Fruit fly (Drosophila melanogaster) whole organism, embryonic: Measurements from ENCODE around the gene ArfGAP1.

Source experiments
- CG10565 ChIP-seq: fragments of 200-800 bp; sonication (Bioruptor generic); optimal IDR thresholded peaks from 3 replicates; lab custom pipeline; 2016; ENCODE audit warnings: missing biosample characterization, mild to moderate bottlenecking, missing genetic modification characterization
- CG11456 ChIP-seq: fragments of 200-800 bp; sonication (Bioruptor generic); IDR thresholded peaks from 3 replicates; pipeline ENCODE4 v1.3.6; 2022; ENCODE audit warnings: missing biosample characterization, missing genetic modification characterization
- CG12299 ChIP-seq: fragments of 200-800 bp; sonication (Bioruptor generic); optimal IDR thresholded peaks from 2 replicates; lab custom pipeline; 2018; ENCODE audit warnings: missing biosample characterization, mild to moderate bottlenecking, missing genetic modification characterization
- CG14050 ChIP-seq: fragments of 200-800 bp; sonication (Bioruptor generic); IDR thresholded peaks from 3 replicates; pipeline ENCODE4 v1.3.6; 2022; ENCODE audit warnings: missing biosample characterization, missing genetic modification characterization
- CG15011 ChIP-seq: fragments of 200-800 bp; sonication (Bioruptor generic); optimal IDR thresholded peaks from 3 replicates; lab custom pipeline; 2018; ENCODE audit warnings: missing biosample characterization, mild to moderate bottlenecking, missing genetic modification characterization
- CG1792 ChIP-seq: fragments of 200-800 bp; sonication (Bioruptor generic); optimal IDR thresholded peaks from 2 replicates; lab custom pipeline; 2016; ENCODE audit warnings: missing biosample characterization, missing genetic modification characterization
- CG30020 ChIP-seq: fragments of 200-800 bp; optimal IDR thresholded peaks from 2 replicates; lab custom pipeline; 2019; ENCODE audit warnings: missing biosample characterization, mild to moderate bottlenecking, missing genetic modification characterization, moderate library complexity
- CG30431 ChIP-seq: fragments of 200-800 bp; sonication (Bioruptor generic); optimal IDR thresholded peaks from 2 replicates; lab custom pipeline; 2017; ENCODE audit warnings: missing biosample characterization, missing genetic modification characterization
- CG3065 ChIP-seq: fragments of 200-800 bp; sonication (Bioruptor generic); optimal IDR thresholded peaks from 2 replicates; lab custom pipeline; 2016; ENCODE audit warnings: missing biosample characterization, missing genetic modification characterization
- CG33213 ChIP-seq: fragments of 200-800 bp; sonication (Bioruptor generic); optimal IDR thresholded peaks from 3 replicates; lab custom pipeline; 2016; ENCODE audit warnings: missing biosample characterization, missing genetic modification characterization
- CG4360 ChIP-seq: fragments of 200-800 bp; sonication (Bioruptor generic); IDR thresholded peaks from 2 replicates; pipeline ENCODE4 v1.3.6; 2022; ENCODE audit warnings: missing biosample characterization, missing genetic modification characterization
- CG4854 ChIP-seq: fragments of 200-800 bp; sonication (Bioruptor generic); optimal IDR thresholded peaks from 2 replicates; lab custom pipeline; 2016; ENCODE audit warnings: missing biosample characterization, missing genetic modification characterization, inconsistent platforms
- CG7357 ChIP-seq: fragments of 200-800 bp; sonication (Bioruptor generic); IDR thresholded peaks from 3 replicates; pipeline ENCODE4 v1.3.6; 2022; ENCODE audit warnings: missing biosample characterization, missing genetic modification characterization
- CG7786 ChIP-seq: fragments of 200-800 bp; sonication (Bioruptor generic); optimal IDR thresholded peaks from 2 replicates; lab custom pipeline; 2016; ENCODE audit warnings: missing biosample characterization, missing genetic modification characterization
- CG7963 ChIP-seq: fragments of 200-800 bp; sonication (Bioruptor generic); IDR thresholded peaks from 3 replicates; pipeline ENCODE4 v1.3.6; 2022; ENCODE audit warnings: missing biosample characterization, missing genetic modification characterization; ENCODE audit not compliant: partially characterized antibody
- CG9437 ChIP-seq: fragments of 200-800 bp; sonication (Bioruptor generic); optimal IDR thresholded peaks from 2 replicates; lab custom pipeline; 2018; ENCODE audit warnings: missing biosample characterization, mild to moderate bottlenecking, missing genetic modification characterization
- CG9609 ChIP-seq: fragments of 200-800 bp; sonication (Bioruptor generic); optimal IDR thresholded peaks from 3 replicates; lab custom pipeline; 2016; ENCODE audit warnings: missing biosample characterization, missing genetic modification characterization
- Chrac-16 ChIP-seq: fragments of 200-800 bp; sonication (Bioruptor generic); optimal IDR thresholded peaks from 3 replicates; lab custom pipeline; 2016; ENCODE audit warnings: missing biosample characterization, missing genetic modification characterization
- Dp ChIP-seq: fragments of 200-800 bp; sonication (Bioruptor generic); optimal IDR thresholded peaks from 2 replicates; lab custom pipeline; 2018; ENCODE audit warnings: missing biosample characterization, mild to moderate bottlenecking, missing genetic modification characterization, moderate library complexity
- ERR ChIP-seq: fragments of 200-800 bp; sonication (Bioruptor generic); optimal IDR thresholded peaks from 2 replicates; lab custom pipeline; 2016; ENCODE audit warnings: missing biosample characterization, missing genetic modification characterization
- GATAe ChIP-seq: fragments of 200-800 bp; sonication (Bioruptor generic); conservative IDR thresholded peaks from 2 replicates; pipeline ENCODE4 v1.3.6; 2022; ENCODE audit warnings: missing biosample characterization, missing genetic modification characterization
- H15 ChIP-seq: fragments of 200-800 bp; sonication (Bioruptor generic); IDR thresholded peaks from 3 replicates; pipeline ENCODE4 v1.3.6; 2022; ENCODE audit warnings: missing biosample characterization, missing genetic modification characterization
- Lpt ChIP-seq: fragments of >200 bp; optimal IDR thresholded peaks from 2 replicates; lab custom pipeline; 2018; ENCODE audit warnings: missing biosample characterization, missing genetic modification characterization
- Mad ChIP-seq: fragments of 200-800 bp; sonication (Bioruptor generic); optimal IDR thresholded peaks from 2 replicates; lab custom pipeline; 2016; ENCODE audit warnings: missing biosample characterization, missing genetic modification characterization
- Meics ChIP-seq: fragments of 200-800 bp; sonication (Bioruptor generic); optimal IDR thresholded peaks from 2 replicates; lab custom pipeline; 2017; ENCODE audit warnings: missing biosample characterization, mild to moderate bottlenecking, missing genetic modification characterization
- PHDP ChIP-seq: fragments of 200-800 bp; sonication (Bioruptor generic); optimal IDR thresholded peaks from 3 replicates; lab custom pipeline; 2018; ENCODE audit warnings: missing biosample characterization, mild to moderate bottlenecking, missing genetic modification characterization, moderate library complexity
- Spps ChIP-seq: fragments of 200-800 bp; sonication (Bioruptor generic); optimal IDR thresholded peaks from 2 replicates; lab custom pipeline; 2018; ENCODE audit warnings: missing biosample characterization, mild to moderate bottlenecking, missing genetic modification characterization
- abd-A ChIP-seq: fragments of 200-800 bp; sonication (Bioruptor generic); optimal IDR thresholded peaks from 3 replicates; lab custom pipeline; 2019; ENCODE audit warnings: missing biosample characterization, mild to moderate bottlenecking, missing genetic modification characterization, moderate library complexity
- ac ChIP-seq: fragments of 200-800 bp; sonication (Bioruptor generic); optimal IDR thresholded peaks from 3 replicates; lab custom pipeline; 2017; ENCODE audit warnings: missing biosample characterization, mild to moderate bottlenecking, missing genetic modification characterization
- ash1 ChIP-seq: fragments of 200-800 bp; sonication (Bioruptor generic); optimal IDR thresholded peaks from 2 replicates; lab custom pipeline; 2018; ENCODE audit warnings: missing biosample characterization, mild to moderate bottlenecking, missing genetic modification characterization
- ato ChIP-seq: fragments of 200-800 bp; sonication (Bioruptor generic); IDR thresholded peaks from 2 replicates; pipeline ENCODE4 v1.3.6; 2022; ENCODE audit warnings: missing biosample characterization, missing genetic modification characterization; ENCODE audit not compliant: partially characterized antibody
- caup ChIP-seq: fragments of 200-800 bp; sonication (Bioruptor generic); optimal IDR thresholded peaks from 3 replicates; lab custom pipeline; 2017; ENCODE audit warnings: missing biosample characterization, mild to moderate bottlenecking, missing genetic modification characterization, moderate library complexity; ENCODE audit not compliant: severe bottlenecking
- chinmo ChIP-seq: fragments of 200-800 bp; sonication (Bioruptor generic); IDR thresholded peaks from 4 replicates; pipeline ENCODE4 v1.3.6; 2022; ENCODE audit warnings: missing biosample characterization, missing genetic modification characterization; ENCODE audit not compliant: partially characterized antibody
- ems ChIP-seq: fragments of 200-800 bp; sonication (Bioruptor generic); optimal IDR thresholded peaks from 3 replicates; lab custom pipeline; 2016; ENCODE audit warnings: missing biosample characterization, missing genetic modification characterization
- fd96Cb ChIP-seq: fragments of 200-800 bp; sonication (Bioruptor generic); optimal IDR thresholded peaks from 2 replicates; lab custom pipeline; 2018; ENCODE audit warnings: missing biosample characterization, mild to moderate bottlenecking, missing genetic modification characterization, moderate library complexity
- hkb ChIP-seq, 2 experiments: fragments of 200-800 bp in 1 of 2; fragments of >200 bp in 1 of 2; sonication (Bioruptor generic) in 1 of 2; IDR thresholded peaks in 1 of 2; optimal IDR thresholded peaks in 1 of 2; 2 replicates each; pipeline versions ENCODE4 v1.3.6 to Lab custom; 2017 to 2022; ENCODE audit warnings: missing biosample characterization in 1 of 2, missing genetic modification characterization in 1 of 2
- nerfin-2 ChIP-seq: fragments of 200-800 bp; sonication (Bioruptor generic); IDR thresholded peaks from 2 replicates; pipeline ENCODE4 v1.3.6; 2022; ENCODE audit warnings: missing biosample characterization, missing genetic modification characterization; ENCODE audit not compliant: partially characterized antibody
- pan ChIP-seq, 4 experiments: fragments of >200 bp in 3 of 4; fragments of 200-800 bp in 1 of 4; sonication (Bioruptor generic) in 1 of 4; optimal IDR thresholded peaks in 3 of 4; IDR thresholded peaks in 1 of 4; 2 replicates each; pipeline versions ENCODE4 v1.3.6 to Lab custom; 2017 to 2022; ENCODE audit warnings: missing biosample characterization in 2 of 4, missing genetic modification characterization in 2 of 4, mixed read lengths in 1 of 4
- ranshi ChIP-seq: fragments of 200-800 bp; sonication (Bioruptor generic); IDR thresholded peaks from 2 replicates; pipeline ENCODE4 v1.3.6; 2022; ENCODE audit warnings: missing biosample characterization, missing genetic modification characterization
- sc ChIP-seq, 3 experiments: fragments of >200 bp in 2 of 3; fragments of 200-800 bp in 1 of 3; sonication (Bioruptor generic) in 1 of 3; optimal IDR thresholded peaks; 2 replicates in 2 of 3; 3 replicates in 1 of 3; lab custom pipeline; 2017; ENCODE audit warnings: mild to moderate bottlenecking in 1 of 3, missing biosample characterization in 1 of 3, missing genetic modification characterization in 1 of 3, missing genetic modification reagents in 1 of 3
- schlank ChIP-seq: fragments of 200-800 bp; sonication (Bioruptor generic); optimal IDR thresholded peaks from 2 replicates; lab custom pipeline; 2018; ENCODE audit warnings: missing biosample characterization, mild to moderate bottlenecking, missing genetic modification characterization
- sens ChIP-seq: fragments of 200-800 bp; sonication (Bioruptor generic); peaks from one replicate; lab custom pipeline; 2016; ENCODE audit warnings: missing biosample characterization, missing genetic modification characterization
- ssp ChIP-seq: fragments of 200-800 bp; sonication (Bioruptor generic); IDR thresholded peaks from 2 replicates; pipeline ENCODE4 v1.3.6; 2022; ENCODE audit warnings: missing biosample characterization, missing genetic modification characterization
- stc ChIP-seq: fragments of 200-800 bp; sonication (Bioruptor generic); IDR thresholded peaks from 2 replicates; pipeline ENCODE4 v1.3.6; 2022; ENCODE audit warnings: missing biosample characterization, missing genetic modification characterization
- tgo ChIP-seq: fragments of 200-800 bp; sonication (Bioruptor generic); IDR thresholded peaks from 3 replicates; pipeline ENCODE4 v1.3.6; 2022; ENCODE audit warnings: missing biosample characterization, missing genetic modification characterization
- vfl ChIP-seq: fragments of 200-800 bp; sonication (Bioruptor generic); optimal IDR thresholded peaks from 2 replicates; lab custom pipeline; 2016; ENCODE audit warnings: missing biosample characterization, missing genetic modification characterization
- vvl ChIP-seq: fragments of 200-800 bp; sonication (Bioruptor generic); IDR thresholded peaks from 2 replicates; pipeline ENCODE4 v1.3.6; 2022; ENCODE audit warnings: missing biosample characterization, missing genetic modification characterization
- wdn ChIP-seq: fragments of 200-800 bp; sonication (Bioruptor generic); IDR thresholded peaks from 2 replicates; pipeline ENCODE4 v1.3.6; 2022; ENCODE audit warnings: missing biosample characterization, missing genetic modification characterization
- wor ChIP-seq: fragments of 200-800 bp; sonication (Bioruptor generic); IDR thresholded peaks from 2 replicates; pipeline ENCODE4 v1.3.6; 2022; ENCODE audit warnings: missing biosample characterization, missing genetic modification characterization

The ArfGAP1 gene

dm6 chr3L:12414189-12414964 is 3.0 kb downstream of the ArfGAP1 start, which contains the start of gene SCaMC (continued):
- peak; percentile 8 for TF ChIP-seq hkb (optimal IDR thresholded peaks at IDR 0.05; lab: Kevin White, UChicago)
- TF ChIP-seq hkb (GFP tag; IDR thresholded peaks at IDR 0.05; lab: Robert Waterston, UW): no peak
- peak; percentile 25; the same call in 1 of the 2 replicates for TF ChIP-seq vvl (GFP tag; lab: Robert Waterston, UW)
- no peak for TF ChIP-seq caup (GFP tag; lab: Kevin White, UChicago)
- TF ChIP-seq Chrac-16 (GFP tag; lab: Kevin White, UChicago): no peak
- TF ChIP-seq CG12299 (tag; lab: Kevin White, UChicago): no peak
- peak; percentile 16 for TF ChIP-seq PHDP (tag; lab: Kevin White, UChicago)
- TF ChIP-seq nerfin-2 (GFP tag; lab: Robert Waterston, UW): no peak
- peak; percentile 92 for TF ChIP-seq Dp
- no peak for TF ChIP-seq CG4360
- TF ChIP-seq Spps (tag; lab: Kevin White, UChicago): no peak
- TF ChIP-seq H15 (GFP tag; lab: Robert Waterston, UW): no peak
- no peak for TF ChIP-seq CG9437 (GFP tag; lab: Kevin White, UChicago)
- TF ChIP-seq wdn (GFP tag; lab: Robert Waterston, UW): no peak
- TF ChIP-seq CG9609 (GFP tag; lab: Kevin White, UChicago): no peak
- TF ChIP-seq Lpt (GFP tag; lab: Kevin White, UChicago): no peak
- no peak for TF ChIP-seq CG10565 (GFP tag; lab: Kevin White, UChicago)
- TF ChIP-seq CG30020: peak; percentile 35
- no peak for TF ChIP-seq ac (GFP tag; lab: Kevin White, UChicago)
- no peak for TF ChIP-seq Mad (GFP tag; lab: Kevin White, UChicago)
- no peak for TF ChIP-seq ranshi (GFP tag; lab: Robert Waterston, UW)
- TF ChIP-seq pan (optimal IDR thresholded peaks at IDR 0.05; lab: Kevin White, UChicago): no peak
- no peak for TF ChIP-seq pan (GFP tag; optimal IDR thresholded peaks at IDR 0.05 in 1 of 2, IDR thresholded peaks at IDR 0.05 in 1 of 2)
- no peak for TF ChIP-seq stc (GFP tag; lab: Robert Waterston, UW)
- TF ChIP-seq sens: peak; percentile 59
- TF ChIP-seq wor (GFP tag; lab: Robert Waterston, UW): no peak
- no peak for TF ChIP-seq schlank (tag; lab: Kevin White, UChicago)
- TF ChIP-seq CG7963 (GFP tag; lab: Robert Waterston, UW): no peak
- no peak for TF ChIP-seq tgo (GFP tag; lab: Robert Waterston, UW)
- no peak for TF ChIP-seq CG30431 (GFP tag; lab: Kevin White, UChicago)
- TF ChIP-seq CG33213 (GFP tag; lab: Kevin White, UChicago): peak; percentile 71
- no peak for TF ChIP-seq CG7357 (GFP tag; lab: Robert Waterston, UW)
- no peak for TF ChIP-seq GATAe (GFP tag; lab: Robert Waterston, UW)
- TF ChIP-seq CG1792 (GFP tag; lab: Kevin White, UChicago): no peak
- TF ChIP-seq CG15011: no peak
- TF ChIP-seq ato (GFP tag; lab: Robert Waterston, UW): no peak
- no peak for TF ChIP-seq CG7786 (GFP tag; lab: Kevin White, UChicago)
- no peak for TF ChIP-seq Meics (GFP tag; lab: Kevin White, UChicago)
- no peak for TF ChIP-seq ash1 (GFP tag; lab: Kevin White, UChicago)
- TF ChIP-seq ems: no peak
- no peak for TF ChIP-seq fd96Cb (tag; lab: Kevin White, UChicago)
- TF ChIP-seq CG3065 (GFP tag; lab: Kevin White, UChicago): no peak
- no peak for TF ChIP-seq CG11456 (GFP tag; lab: Robert Waterston, UW)
- no peak for TF ChIP-seq chinmo (GFP tag; lab: Robert Waterston, UW)
- no peak for TF ChIP-seq sc (optimal IDR thresholded peaks at IDR 0.05; lab: Kevin White, UChicago)
- TF ChIP-seq sc (GFP tag; optimal IDR thresholded peaks at IDR 0.05; lab: Kevin White, UChicago): no peak
- peak; percentile 14 for TF ChIP-seq CG4854 (GFP tag; lab: Kevin White, UChicago)
- no peak for TF ChIP-seq abd-A (tag; lab: Kevin White, UChicago)
- no peak for TF ChIP-seq CG14050 (GFP tag; lab: Robert Waterston, UW)
- no peak for TF ChIP-seq vfl (GFP tag; lab: Kevin White, UChicago)
- no peak for TF ChIP-seq ERR
- no peak for TF ChIP-seq ssp
